Worm (Caenorhabditis elegans) whole organism, mixed stage, embryonic: ENCODE measurements around the gene grl-7.

ENCODE experiments used
- ces-1 ChIP-seq: fragments of 150-350 bp; optimal IDR thresholded peaks from 2 replicates; lab custom pipeline; 2014; ENCODE audit warnings: missing biosample characterization, missing genetic modification reagents, missing genetic modification characterization
- cnd-1 ChIP-seq: fragments of 200-800 bp; sonication (Bioruptor generic); optimal IDR thresholded peaks from 2 replicates; lab custom pipeline; 2018; ENCODE audit warnings: mild to moderate bottlenecking, missing genetic modification characterization, missing compliant biosample characterization
- elt-1 ChIP-seq: sonication (generic microtip); optimal IDR thresholded peaks from 2 replicates; lab custom pipeline; 2017; ENCODE audit warnings: missing genetic modification characterization, mild to moderate bottlenecking, missing compliant biosample characterization, antibody characterized with exemption, moderate library complexity, borderline replicate concordance; ENCODE audit not compliant: insufficient read depth
- lsy-2 ChIP-seq: fragments of 150-350 bp; optimal IDR thresholded peaks from 2 replicates; lab custom pipeline; 2014; ENCODE audit warnings: missing biosample characterization, missing genetic modification characterization
- nhr-12 ChIP-seq: fragments of 150-350 bp; optimal IDR thresholded peaks from 2 replicates; lab custom pipeline; 2014; ENCODE audit warnings: missing biosample characterization, missing genetic modification characterization
- nhr-237 ChIP-seq: fragments of 150-350 bp; optimal IDR thresholded peaks from 2 replicates; lab custom pipeline; 2014; ENCODE audit warnings: missing biosample characterization, missing genetic modification characterization
- nhr-28 ChIP-seq: fragments of 150-350 bp; optimal IDR thresholded peaks from 2 replicates; lab custom pipeline; 2014; ENCODE audit warnings: missing biosample characterization, missing genetic modification characterization
- snpc-4 ChIP-seq: fragments of 150-350 bp; optimal IDR thresholded peaks from 2 replicates; lab custom pipeline; 2014; ENCODE audit warnings: missing biosample characterization, missing genetic modification characterization
- unc-39 ChIP-seq: fragments of 150-350 bp; optimal IDR thresholded peaks from 2 replicates; lab custom pipeline; 2014; ENCODE audit warnings: missing biosample characterization, missing genetic modification characterization
- ztf-11 ChIP-seq: fragments of 150-350 bp; optimal IDR thresholded peaks from 2 replicates; lab custom pipeline; 2014; ENCODE audit warnings: missing biosample characterization, missing genetic modification characterization

DNA sequence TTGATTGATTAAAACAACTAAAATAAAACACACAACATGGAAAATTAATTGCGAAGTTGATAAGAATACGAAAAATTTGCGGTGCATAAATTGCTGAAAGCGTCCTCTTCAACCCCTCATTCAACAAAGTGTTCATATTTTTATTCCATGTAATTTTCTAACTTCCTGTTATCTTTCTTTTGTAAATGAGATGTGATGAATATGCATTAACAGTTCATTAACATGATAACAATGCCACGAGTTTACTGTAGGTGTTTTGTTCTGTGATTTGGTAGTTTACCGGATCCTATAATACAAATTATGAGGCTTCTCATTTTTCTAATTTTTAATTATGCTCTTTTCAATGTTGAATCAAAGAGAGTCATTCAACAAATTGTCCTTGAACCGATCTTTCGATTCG, 17.7 kb downstream of the grl-7 start, which contains the start of gene F47G9.6:
- TF ChIP-seq ztf-11 (tag; lab: Kevin White, UChicago) (no peak), ces-1 (GFP tag; lab: Kevin White, UChicago) (no peak), unc-39 (tag; lab: Kevin White, UChicago) (no peak), cnd-1 (tag; lab: Kevin White, UChicago) (no peak), snpc-4 (tag; lab: Kevin White, UChicago) (no peak), nhr-28 (tag; lab: Kevin White, UChicago) (no peak), nhr-237 (tag; lab: Kevin White, UChicago) (no peak), elt-1 (tag; lab: Kevin White, UChicago) (no peak), lsy-2 (tag; lab: Kevin White, UChicago) (no peak), nhr-12 (tag; lab: Kevin White, UChicago) (no peak)
